Worm (Caenorhabditis elegans) whole organism, L2 larva: Measurements from ENCODE around the gene col-75.

ENCODE experiments used
- C34F6.9 ChIP-seq: fragments of 150-350 bp; optimal IDR thresholded peaks from 2 replicates; lab custom pipeline; 2014; ENCODE audit warnings: missing biosample characterization, missing genetic modification characterization
- F13H6.1 ChIP-seq: sonication (generic microtip); optimal IDR thresholded peaks from 2 replicates; lab custom pipeline; 2016; ENCODE audit warnings: missing genetic modification characterization, missing compliant biosample characterization
- Y55F3AM.14 ChIP-seq: fragments of 200-800 bp; sonication (Bioruptor generic); optimal IDR thresholded peaks from 2 replicates; lab custom pipeline; 2018; ENCODE audit warnings: mild to moderate bottlenecking, missing genetic modification characterization, missing compliant biosample characterization
- ZK546.5 ChIP-seq: sonication (generic microtip); optimal IDR thresholded peaks from 2 replicates; lab custom pipeline; 2017; ENCODE audit warnings: missing biosample characterization, missing genetic modification characterization
- alr-1 ChIP-seq: fragments of 150-350 bp; optimal IDR thresholded peaks from 2 replicates; lab custom pipeline; 2014; ENCODE audit warnings: missing biosample characterization, missing genetic modification characterization
- aly-2 ChIP-seq: fragments of 150-350 bp; optimal IDR thresholded peaks from 2 replicates; lab custom pipeline; 2014; ENCODE audit warnings: missing biosample characterization, missing genetic modification characterization
- blmp-1 ChIP-seq: sonication (generic microtip); optimal IDR thresholded peaks from 2 replicates; lab custom pipeline; 2017; ENCODE audit warnings: missing genetic modification characterization, mild to moderate bottlenecking, missing compliant biosample characterization, antibody characterized with exemption, moderate library complexity; ENCODE audit not compliant: insufficient read depth
- ceh-16 ChIP-seq: fragments of 150-350 bp; optimal IDR thresholded peaks from 2 replicates; lab custom pipeline; 2014; ENCODE audit warnings: missing biosample characterization, missing genetic modification characterization
- crh-2 ChIP-seq: sonication (generic microtip); optimal IDR thresholded peaks from 2 replicates; lab custom pipeline; 2017; ENCODE audit warnings: missing biosample characterization, missing genetic modification characterization
- dmd-4 ChIP-seq: sonication (generic microtip); optimal IDR thresholded peaks from 2 replicates; lab custom pipeline; 2017; ENCODE audit warnings: missing biosample characterization, missing genetic modification characterization
- fos-1 ChIP-seq: fragments of 150-350 bp; optimal IDR thresholded peaks from 2 replicates; lab custom pipeline; 2014; ENCODE audit warnings: missing biosample characterization, missing genetic modification characterization
- gmeb-1 ChIP-seq: fragments of 150-350 bp; optimal IDR thresholded peaks from 2 replicates; lab custom pipeline; 2014; ENCODE audit warnings: missing biosample characterization, missing genetic modification characterization
- lin-11 ChIP-seq: fragments of 150-350 bp; sonication (generic microtip); optimal IDR thresholded peaks from 2 replicates; lab custom pipeline; 2014; ENCODE audit warnings: missing biosample characterization, missing genetic modification characterization, inconsistent platforms, mixed read lengths
- lin-13 ChIP-seq: fragments of 150-350 bp; optimal IDR thresholded peaks from 2 replicates; lab custom pipeline; 2014; ENCODE audit warnings: missing biosample characterization, missing genetic modification reagents, missing genetic modification characterization
- lin-39 ChIP-seq: fragments of 150-350 bp; optimal IDR thresholded peaks from 2 replicates; lab custom pipeline; 2014; ENCODE audit warnings: missing biosample characterization, missing genetic modification reagents, missing genetic modification characterization
- lsy-2 ChIP-seq, 2 experiments: fragments of 150-350 bp in 1 of 2; sonication (generic microtip) in 1 of 2; optimal IDR thresholded peaks; 2 replicates each; lab custom pipeline; 2014 to 2017; ENCODE audit warnings: missing biosample characterization in 2 of 2, missing genetic modification characterization in 2 of 2
- mab-5 ChIP-seq: fragments of 150-350 bp; optimal IDR thresholded peaks from 2 replicates; lab custom pipeline; 2014; ENCODE audit warnings: missing biosample characterization, missing genetic modification characterization
- nhr-10 ChIP-seq: sonication (generic microtip); optimal IDR thresholded peaks from 2 replicates; lab custom pipeline; 2017; ENCODE audit warnings: missing biosample characterization, missing genetic modification characterization
- nhr-11 ChIP-seq: fragments of 150-350 bp; optimal IDR thresholded peaks from 2 replicates; lab custom pipeline; 2014; ENCODE audit warnings: missing biosample characterization, missing genetic modification characterization
- nhr-12 ChIP-seq: fragments of 150-350 bp; optimal IDR thresholded peaks from 2 replicates; lab custom pipeline; 2014; ENCODE audit warnings: missing biosample characterization, missing genetic modification characterization
- nhr-129 ChIP-seq: fragments of 150-350 bp; optimal IDR thresholded peaks from 2 replicates; lab custom pipeline; 2014; ENCODE audit warnings: missing biosample characterization, missing genetic modification characterization
- nhr-21 ChIP-seq: fragments of 150-350 bp; optimal IDR thresholded peaks from 2 replicates; lab custom pipeline; 2014; ENCODE audit warnings: missing biosample characterization, missing genetic modification characterization
- nhr-23 ChIP-seq: fragments of 150-350 bp; optimal IDR thresholded peaks from 2 replicates; lab custom pipeline; 2014; ENCODE audit warnings: missing biosample characterization, missing genetic modification reagents, missing genetic modification characterization
- nhr-25 ChIP-seq: fragments of 150-350 bp; sonication (generic microtip); optimal IDR thresholded peaks from 3 replicates; lab custom pipeline; 2014; ENCODE audit warnings: missing biosample characterization, missing genetic modification characterization
- peb-1 ChIP-seq: fragments of 150-350 bp; optimal IDR thresholded peaks from 2 replicates; lab custom pipeline; 2014; ENCODE audit warnings: missing biosample characterization, missing genetic modification characterization
- sem-4 ChIP-seq: fragments of 150-350 bp; optimal IDR thresholded peaks from 2 replicates; lab custom pipeline; 2014; ENCODE audit warnings: missing biosample characterization, missing genetic modification reagents, missing genetic modification characterization
- sma-3 ChIP-seq: sonication (generic microtip); optimal IDR thresholded peaks from 2 replicates; lab custom pipeline; 2016; ENCODE audit warnings: missing genetic modification reagents, missing genetic modification characterization, missing compliant biosample characterization
- sma-9 ChIP-seq, 2 experiments: fragments of 150-350 bp in 1 of 2; sonication (generic microtip) in 1 of 2; optimal IDR thresholded peaks; 2 replicates each; lab custom pipeline; 2014 to 2016; ENCODE audit warnings: missing genetic modification characterization in 2 of 2, mild to moderate bottlenecking in 1 of 2, missing biosample characterization in 1 of 2, missing compliant biosample characterization in 1 of 2, missing genetic modification reagents in 1 of 2, moderate library complexity in 1 of 2
- snpc-4 ChIP-seq: fragments of 150-350 bp; optimal IDR thresholded peaks from 2 replicates; lab custom pipeline; 2014; ENCODE audit warnings: missing biosample characterization, missing genetic modification characterization
- unc-39 ChIP-seq: fragments of 150-350 bp; optimal IDR thresholded peaks from 2 replicates; lab custom pipeline; 2014; ENCODE audit warnings: missing biosample characterization, missing genetic modification characterization
- zag-1 ChIP-seq: fragments of 150-350 bp; optimal IDR thresholded peaks from 2 replicates; lab custom pipeline; 2014; ENCODE audit warnings: missing biosample characterization, missing genetic modification characterization
- ztf-1 ChIP-seq: fragments of 200-800 bp; sonication (Bioruptor generic); conservative IDR thresholded peaks from 2 replicates; pipeline ENCODE4 v1.3.6; 2022; ENCODE audit warnings: missing genetic modification characterization, missing compliant biosample characterization
- ztf-11 ChIP-seq: sonication (generic microtip); optimal IDR thresholded peaks from 2 replicates; lab custom pipeline; 2017; ENCODE audit warnings: missing biosample characterization, missing genetic modification characterization
- ztf-4 ChIP-seq: fragments of 150-350 bp; optimal IDR thresholded peaks from 2 replicates; lab custom pipeline; 2014; ENCODE audit warnings: missing biosample characterization, missing genetic modification characterization

Gene col-75

DNA sequence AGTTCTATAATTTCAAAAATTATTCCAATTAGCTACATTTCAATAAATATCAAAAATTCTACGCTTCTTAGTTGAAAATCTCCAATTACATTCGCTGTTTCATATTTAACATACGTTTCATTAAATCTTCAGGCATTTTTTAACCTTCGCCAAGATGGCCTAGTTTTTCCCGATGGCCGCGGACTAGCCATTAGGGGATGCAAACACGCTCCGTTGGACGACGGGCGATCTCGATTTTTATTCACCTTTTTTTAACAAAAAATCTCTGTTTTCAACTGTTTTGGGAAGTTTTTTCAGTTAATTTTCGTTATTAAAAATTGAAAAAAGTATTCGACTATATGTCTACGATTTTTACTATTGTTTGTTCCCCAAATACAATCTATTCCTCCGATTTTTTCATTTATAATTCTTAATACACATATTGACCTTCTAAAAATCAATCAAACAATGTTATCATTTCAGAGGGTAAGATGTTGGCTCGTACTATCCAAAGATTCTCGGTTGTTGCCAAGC lies 42.9 kb upstream of the col-75 start, which contains the start of gene F58F12.1:
Gene F58F12.1, plus strand, starts transcription at position 463 of the 513 bp plus-strand sequence.
- peak; percentile 18 for TF ChIP-seq sma-3
- no peak for TF ChIP-seq ztf-11 (tag; lab: Kevin White, UChicago)
- TF ChIP-seq unc-39: no peak
- no peak for TF ChIP-seq Y55F3AM.14 (GFP tag; lab: Kevin White, UChicago)
- TF ChIP-seq lin-13 (GFP tag; lab: Kevin White, UChicago): peak; percentile 61
- TF ChIP-seq crh-2 (tag; lab: Kevin White, UChicago): peak; percentile 24
- no peak for TF ChIP-seq zag-1
- no peak for TF ChIP-seq nhr-12
- TF ChIP-seq lin-39 (tag; lab: Kevin White, UChicago): no peak
- TF ChIP-seq gmeb-1 (tag; lab: Kevin White, UChicago): peak; percentile 66
- TF ChIP-seq nhr-25: no peak
- TF ChIP-seq sma-9 (GFP tag; optimal IDR thresholded peaks at IDR 0.05; lab: Kevin White, UChicago): peak; percentile 41
- TF ChIP-seq sma-9 (tag; optimal IDR thresholded peaks at IDR 0.05; lab: Kevin White, UChicago): no peak
- TF ChIP-seq nhr-11 (tag; lab: Kevin White, UChicago): no peak
- TF ChIP-seq nhr-21 (tag; lab: Kevin White, UChicago): peak; percentile 16
- TF ChIP-seq fos-1 (tag; lab: Kevin White, UChicago): peak; percentile 67
- TF ChIP-seq nhr-10: no peak
- TF ChIP-seq ztf-1 (GFP tag; lab: Robert Waterston, UW): no peak
- TF ChIP-seq lsy-2 (tag; optimal IDR thresholded peaks at IDR 0.05; lab: Kevin White, UChicago): peak; percentile 39 to 78
- peak; percentile 38 for TF ChIP-seq sem-4 (tag; lab: Kevin White, UChicago)
- peak; percentile 28 for TF ChIP-seq snpc-4 (tag; lab: Kevin White, UChicago)
- no peak for TF ChIP-seq ZK546.5
- no peak for TF ChIP-seq ztf-4 (tag; lab: Kevin White, UChicago)
- TF ChIP-seq nhr-129 (tag; lab: Kevin White, UChicago): peak; percentile 61
- peak; percentile 81 for TF ChIP-seq C34F6.9 (tag; lab: Kevin White, UChicago)
- TF ChIP-seq, all 48 proteins: peak for 12

DNA sequence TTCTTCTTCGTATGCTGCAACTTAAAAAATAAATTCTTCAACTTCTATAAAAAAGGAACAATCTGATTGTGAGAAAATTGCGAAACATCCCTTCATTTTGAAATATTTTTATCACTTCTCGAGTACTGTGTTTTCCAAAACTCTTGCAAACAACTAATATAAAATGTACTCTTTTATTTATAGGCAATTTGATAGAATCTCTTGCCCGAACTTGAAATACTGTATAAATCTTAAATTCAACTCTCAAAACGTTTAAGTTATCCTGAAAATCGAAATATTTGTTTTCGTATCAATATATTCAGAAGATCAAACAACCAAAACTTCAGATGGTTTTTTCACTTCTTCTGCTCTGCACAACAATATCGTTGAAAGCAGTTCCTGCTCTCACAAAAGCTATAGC lies 39.6 kb upstream of the col-75 start, which contains the start of gene F58F12.4:
Gene F58F12.4, plus strand, starts transcription at position 301 of the 400 bp plus-strand sequence.
- no peak for TF ChIP-seq nhr-10
- no peak for TF ChIP-seq ztf-4 (tag; lab: Kevin White, UChicago)
- no peak for TF ChIP-seq lin-39 (tag; lab: Kevin White, UChicago)
- no peak for TF ChIP-seq unc-39
- no peak for TF ChIP-seq peb-1 (tag; lab: Kevin White, UChicago)
- TF ChIP-seq mab-5 (tag; lab: Kevin White, UChicago): no peak
- TF ChIP-seq blmp-1 (tag; lab: Kevin White, UChicago): no peak
- no peak for TF ChIP-seq aly-2 (tag; lab: Kevin White, UChicago)

DNA sequence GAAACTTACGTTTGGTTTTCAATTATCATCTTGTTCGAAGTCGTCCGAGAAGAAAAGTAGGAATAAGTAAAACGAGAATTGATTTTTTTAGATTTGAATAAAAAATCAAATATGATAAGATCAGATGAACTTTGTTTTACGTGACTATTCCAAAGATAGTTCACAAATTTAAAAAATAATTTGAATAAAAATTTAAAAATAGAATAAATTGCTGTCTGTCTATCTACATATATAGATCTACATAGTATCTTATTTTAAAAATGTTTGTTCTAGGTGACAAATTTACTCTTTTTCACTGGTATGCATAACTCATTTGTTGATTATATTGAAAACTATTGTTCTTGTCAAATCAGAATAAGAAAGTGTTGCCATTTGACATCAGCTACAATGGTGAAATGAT lies 38.2 kb upstream of the col-75 start, which contains the start of gene F58F12.2:
Gene F58F12.2, minus strand, starts transcription at position 101 of the 400 bp plus-strand sequence.
- TF ChIP-seq lin-11 (tag; lab: Kevin White, UChicago): no peak
- no peak for TF ChIP-seq nhr-129 (tag; lab: Kevin White, UChicago)
- TF ChIP-seq gmeb-1 (tag; lab: Kevin White, UChicago): no peak
- no peak for TF ChIP-seq ceh-16 (tag; lab: Kevin White, UChicago)
- no peak for TF ChIP-seq blmp-1 (tag; lab: Kevin White, UChicago)
- no peak for TF ChIP-seq ztf-1 (GFP tag; lab: Robert Waterston, UW)
- TF ChIP-seq alr-1 (tag; lab: Kevin White, UChicago): no peak
- TF ChIP-seq aly-2 (tag; lab: Kevin White, UChicago): no peak
- no peak for TF ChIP-seq nhr-23 (tag; lab: Kevin White, UChicago)
- TF ChIP-seq, all 48 proteins: peak for 0

DNA sequence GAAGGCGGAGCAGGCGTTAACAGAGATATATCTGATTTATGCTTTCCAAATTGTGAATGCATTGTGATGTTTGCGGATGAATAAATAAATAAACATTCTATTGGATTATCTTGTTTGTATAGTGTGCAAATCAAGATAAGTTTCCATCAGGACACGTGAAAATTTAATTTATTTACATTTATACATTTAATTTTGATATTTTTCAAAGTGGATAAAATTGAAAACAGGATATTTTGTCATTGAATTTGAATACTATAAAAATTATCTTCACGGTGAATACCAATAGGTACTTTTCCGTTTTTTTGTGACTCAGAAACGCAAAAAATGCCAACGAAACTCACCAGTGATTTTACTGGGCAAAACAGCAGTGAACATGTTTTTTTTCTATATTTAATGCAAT lies 34.9 kb upstream of the col-75 start, which contains the start of gene F58F12.3:
Gene F58F12.3, minus strand, starts transcription at position 101 of the 400 bp plus-strand sequence.
- TF ChIP-seq peb-1 (tag; lab: Kevin White, UChicago): no peak
- TF ChIP-seq dmd-4 (tag; lab: Kevin White, UChicago): no peak
- TF ChIP-seq nhr-129 (tag; lab: Kevin White, UChicago): no peak
- no peak for TF ChIP-seq lin-11 (tag; lab: Kevin White, UChicago)
- no peak for TF ChIP-seq ztf-1 (GFP tag; lab: Robert Waterston, UW)
- no peak for TF ChIP-seq lin-39 (tag; lab: Kevin White, UChicago)
- TF ChIP-seq alr-1 (tag; lab: Kevin White, UChicago): no peak
- TF ChIP-seq ceh-16 (tag; lab: Kevin White, UChicago): no peak
- TF ChIP-seq F13H6.1 (tag; lab: Kevin White, UChicago): no peak
